Fruit fly (Drosophila melanogaster) whole organism, embryonic: ENCODE results near the gene schlank.
A peak's percentile ranks its signal among the peaks of the same experiment; 100 is the strongest.

ENCODE experiments used
- BEAF-32 ChIP-seq: fragments of 200-800 bp; sonication (Bioruptor generic); optimal IDR thresholded peaks from 3 replicates; lab custom pipeline; 2017; ENCODE audit warnings: missing biosample characterization, missing genetic modification characterization, mild to moderate bottlenecking, moderate library complexity, missing genetic modification reagents
- CG10267 ChIP-seq: fragments of 200-800 bp; sonication (Bioruptor generic); optimal IDR thresholded peaks from 2 replicates; lab custom pipeline; 2018; ENCODE audit warnings: missing biosample characterization, mild to moderate bottlenecking, missing genetic modification characterization, moderate library complexity
- CG11085 ChIP-seq: fragments of 200-800 bp; sonication (Bioruptor generic); IDR thresholded peaks from 2 replicates; pipeline ENCODE4 v1.3.6; 2022; ENCODE audit warnings: missing biosample characterization, missing genetic modification characterization
- CG12155 ChIP-seq: fragments of 200-800 bp; sonication (Bioruptor generic); optimal IDR thresholded peaks from 3 replicates; lab custom pipeline; 2016; ENCODE audit warnings: missing biosample characterization, missing genetic modification characterization
- CG12942 ChIP-seq: fragments of 200-800 bp; sonication (Bioruptor generic); optimal IDR thresholded peaks from 3 replicates; lab custom pipeline; 2016; ENCODE audit warnings: missing biosample characterization, missing genetic modification characterization
- CG13296 ChIP-seq: fragments of 200-800 bp; sonication (Bioruptor generic); optimal IDR thresholded peaks from 3 replicates; lab custom pipeline; 2018; ENCODE audit warnings: missing biosample characterization, mild to moderate bottlenecking, missing genetic modification characterization
- CG13424 ChIP-seq: fragments of 200-800 bp; sonication (Bioruptor generic); optimal IDR thresholded peaks from 2 replicates; lab custom pipeline; 2019; ENCODE audit warnings: missing biosample characterization, mild to moderate bottlenecking, missing genetic modification characterization, moderate library complexity
- CG14050 ChIP-seq: fragments of 200-800 bp; sonication (Bioruptor generic); IDR thresholded peaks from 3 replicates; pipeline ENCODE4 v1.3.6; 2022; ENCODE audit warnings: missing biosample characterization, missing genetic modification characterization
- CG15601 ChIP-seq: fragments of 200-800 bp; sonication (Bioruptor generic); optimal IDR thresholded peaks from 3 replicates; lab custom pipeline; 2019; ENCODE audit warnings: missing biosample characterization, mild to moderate bottlenecking, missing genetic modification characterization, moderate library complexity
- CG17328 ChIP-seq: fragments of 200-800 bp; sonication (Bioruptor generic); IDR thresholded peaks from 2 replicates; pipeline ENCODE4 v1.3.6; 2022; ENCODE audit warnings: missing biosample characterization, missing genetic modification characterization
- CG17359 ChIP-seq: fragments of 200-800 bp; sonication (Bioruptor generic); optimal IDR thresholded peaks from 3 replicates; lab custom pipeline; 2018; ENCODE audit warnings: missing biosample characterization, mild to moderate bottlenecking, missing genetic modification characterization, moderate library complexity
- CG18599 ChIP-seq: fragments of 200-800 bp; sonication (Bioruptor generic); optimal IDR thresholded peaks from 3 replicates; lab custom pipeline; 2017; ENCODE audit warnings: missing biosample characterization, missing genetic modification characterization, mild to moderate bottlenecking, moderate library complexity, missing genetic modification reagents
- CG2120 ChIP-seq: fragments of 200-800 bp; sonication (Bioruptor generic); optimal IDR thresholded peaks from 3 replicates; lab custom pipeline; 2016; ENCODE audit warnings: missing biosample characterization, missing genetic modification characterization
- CG2678 ChIP-seq: fragments of 200-800 bp; sonication (Bioruptor generic); optimal IDR thresholded peaks from 3 replicates; lab custom pipeline; 2019; ENCODE audit warnings: missing biosample characterization, mild to moderate bottlenecking, missing genetic modification characterization, moderate library complexity
- CG30403 ChIP-seq: fragments of 200-800 bp; sonication (Bioruptor generic); optimal IDR thresholded peaks from 3 replicates; lab custom pipeline; 2016; ENCODE audit warnings: missing biosample characterization, missing genetic modification characterization
- CG3065 ChIP-seq: fragments of 200-800 bp; sonication (Bioruptor generic); optimal IDR thresholded peaks from 2 replicates; lab custom pipeline; 2016; ENCODE audit warnings: missing biosample characterization, missing genetic modification characterization
- CG3995 ChIP-seq: fragments of 200-800 bp; sonication (Bioruptor generic); optimal IDR thresholded peaks from 3 replicates; lab custom pipeline; 2016; ENCODE audit warnings: missing biosample characterization, missing genetic modification characterization
- CG4360 ChIP-seq: fragments of 200-800 bp; sonication (Bioruptor generic); IDR thresholded peaks from 2 replicates; pipeline ENCODE4 v1.3.6; 2022; ENCODE audit warnings: missing biosample characterization, missing genetic modification characterization
- CG6689 ChIP-seq: fragments of 200-800 bp; sonication (Bioruptor generic); IDR thresholded peaks from 2 replicates; pipeline ENCODE4 v1.3.6; 2022; ENCODE audit warnings: missing biosample characterization, missing genetic modification characterization
- CG7556 ChIP-seq: fragments of 200-800 bp; sonication (Bioruptor generic); optimal IDR thresholded peaks from 2 replicates; lab custom pipeline; 2017; ENCODE audit warnings: missing biosample characterization, mild to moderate bottlenecking, missing genetic modification characterization
- CHES-1-like ChIP-seq: fragments of 200-800 bp; sonication (Bioruptor generic); optimal IDR thresholded peaks from 2 replicates; lab custom pipeline; 2016; ENCODE audit warnings: missing biosample characterization, missing genetic modification characterization
- Dbx ChIP-seq: fragments of 200-800 bp; sonication (Bioruptor generic); IDR thresholded peaks from 3 replicates; pipeline ENCODE4 v1.3.6; 2022; ENCODE audit warnings: missing biosample characterization, missing genetic modification characterization
- ERR ChIP-seq: fragments of 200-800 bp; sonication (Bioruptor generic); optimal IDR thresholded peaks from 2 replicates; lab custom pipeline; 2016; ENCODE audit warnings: missing biosample characterization, missing genetic modification characterization
- Elba2 ChIP-seq: fragments of 200-800 bp; sonication (Bioruptor generic); optimal IDR thresholded peaks from 3 replicates; lab custom pipeline; 2016; ENCODE audit warnings: missing biosample characterization, missing genetic modification characterization
- Fer1 ChIP-seq: fragments of 200-800 bp; sonication (Bioruptor generic); optimal IDR thresholded peaks from 2 replicates; lab custom pipeline; 2017; ENCODE audit warnings: missing biosample characterization, mild to moderate bottlenecking, missing genetic modification characterization
- Fer2 ChIP-seq: fragments of 200-800 bp; sonication (Bioruptor generic); optimal IDR thresholded peaks from 2 replicates; lab custom pipeline; 2018; ENCODE audit warnings: missing biosample characterization, mild to moderate bottlenecking, missing genetic modification characterization, moderate library complexity
- HHEX ChIP-seq: fragments of 200-800 bp; sonication (Bioruptor generic); optimal IDR thresholded peaks from 3 replicates; lab custom pipeline; 2017; ENCODE audit warnings: missing biosample characterization, mild to moderate bottlenecking, missing genetic modification characterization, missing genetic modification reagents
- Hey ChIP-seq: fragments of 200-800 bp; sonication (Bioruptor generic); optimal IDR thresholded peaks from 3 replicates; lab custom pipeline; 2018; ENCODE audit warnings: missing biosample characterization, mild to moderate bottlenecking, missing genetic modification characterization
- Hmx ChIP-seq: fragments of 200-800 bp; sonication (Bioruptor generic); optimal IDR thresholded peaks from 2 replicates; lab custom pipeline; 2016; ENCODE audit warnings: missing biosample characterization, missing genetic modification characterization
- Med ChIP-seq: fragments of 200-800 bp; sonication (Bioruptor generic); peaks from one replicate; lab custom pipeline; 2016; ENCODE audit warnings: missing biosample characterization, missing genetic modification characterization, mild to moderate bottlenecking, inconsistent platforms, moderate library complexity
- Mes4 ChIP-seq: fragments of 200-800 bp; sonication (Bioruptor generic); optimal IDR thresholded peaks from 2 replicates; lab custom pipeline; 2016; ENCODE audit warnings: missing biosample characterization, missing genetic modification characterization
- Side ChIP-seq: fragments of 200-800 bp; sonication (Bioruptor generic); optimal IDR thresholded peaks from 2 replicates; lab custom pipeline; 2016; ENCODE audit warnings: missing biosample characterization, missing genetic modification characterization
- Ssrp ChIP-seq: fragments of 200-800 bp; sonication (Bioruptor generic); optimal IDR thresholded peaks from 2 replicates; lab custom pipeline; 2018; ENCODE audit warnings: missing biosample characterization, mild to moderate bottlenecking, missing genetic modification characterization, moderate library complexity
- ato ChIP-seq: fragments of 200-800 bp; sonication (Bioruptor generic); IDR thresholded peaks from 2 replicates; pipeline ENCODE4 v1.3.6; 2022; ENCODE audit warnings: missing biosample characterization, missing genetic modification characterization; ENCODE audit not compliant: partially characterized antibody
- chif ChIP-seq, 2 experiments: fragments of 200-800 bp; sonication (Bioruptor generic); optimal IDR thresholded peaks; 3 replicates each; lab custom pipeline; 2016; ENCODE audit warnings: missing biosample characterization in 2 of 2, missing genetic modification characterization in 2 of 2
- corto ChIP-seq: fragments of 200-800 bp; sonication (Bioruptor generic); optimal IDR thresholded peaks from 2 replicates; lab custom pipeline; 2016; ENCODE audit warnings: missing biosample characterization, mild to moderate bottlenecking, missing genetic modification characterization, moderate library complexity
- dmrt99B ChIP-seq: fragments of 200-800 bp; sonication (Bioruptor generic); optimal IDR thresholded peaks from 2 replicates; lab custom pipeline; 2018; ENCODE audit warnings: missing biosample characterization, mild to moderate bottlenecking, missing genetic modification characterization, moderate library complexity
- fd3F ChIP-seq: fragments of 200-800 bp; sonication (Bioruptor generic); optimal IDR thresholded peaks from 2 replicates; lab custom pipeline; 2018; ENCODE audit warnings: missing biosample characterization, mild to moderate bottlenecking, missing genetic modification characterization, moderate library complexity
- hbn ChIP-seq: fragments of 200-800 bp; sonication (Bioruptor generic); IDR thresholded peaks from 2 replicates; pipeline ENCODE4 v1.3.6; 2022; ENCODE audit warnings: missing biosample characterization, missing genetic modification characterization; ENCODE audit not compliant: partially characterized antibody
- mld ChIP-seq: fragments of 200-800 bp; sonication (Bioruptor generic); IDR thresholded peaks from 3 replicates; pipeline ENCODE4 v1.3.6; 2022; ENCODE audit warnings: missing biosample characterization, missing genetic modification characterization; ENCODE audit not compliant: partially characterized antibody
- pb ChIP-seq: fragments of 200-800 bp; sonication (Bioruptor generic); optimal IDR thresholded peaks from 3 replicates; lab custom pipeline; 2016; ENCODE audit warnings: missing biosample characterization, missing genetic modification characterization
- pnt ChIP-seq: fragments of 200-800 bp; sonication (Bioruptor generic); optimal IDR thresholded peaks from 3 replicates; lab custom pipeline; 2016; ENCODE audit warnings: missing biosample characterization, missing genetic modification characterization
- pzg ChIP-seq: fragments of 200-800 bp; sonication (Bioruptor generic); optimal IDR thresholded peaks from 3 replicates; lab custom pipeline; 2018; ENCODE audit warnings: missing biosample characterization, mild to moderate bottlenecking, missing genetic modification characterization, moderate library complexity
- salm ChIP-seq: fragments of 200-800 bp; sonication (Bioruptor generic); optimal IDR thresholded peaks from 2 replicates; lab custom pipeline; 2018; ENCODE audit warnings: missing biosample characterization, mild to moderate bottlenecking, missing genetic modification characterization
- slbo ChIP-seq: fragments of 200-800 bp; sonication (Bioruptor generic); IDR thresholded peaks from 2 replicates; pipeline ENCODE4 v1.3.6; 2022; ENCODE audit warnings: missing biosample characterization, missing genetic modification characterization
- sug ChIP-seq: fragments of 200-800 bp; optimal IDR thresholded peaks from 2 replicates; lab custom pipeline; 2019; ENCODE audit warnings: missing biosample characterization, mild to moderate bottlenecking, missing genetic modification characterization, moderate library complexity
- tap ChIP-seq: fragments of 200-800 bp; optimal IDR thresholded peaks from 3 replicates; lab custom pipeline; 2019; ENCODE audit warnings: missing biosample characterization, mild to moderate bottlenecking, missing genetic modification characterization, moderate library complexity
- unpg ChIP-seq: fragments of 200-800 bp; sonication (Bioruptor generic); optimal IDR thresholded peaks from 3 replicates; lab custom pipeline; 2018; ENCODE audit warnings: missing biosample characterization, mild to moderate bottlenecking, missing genetic modification characterization, moderate library complexity
- vvl ChIP-seq: fragments of 200-800 bp; sonication (Bioruptor generic); IDR thresholded peaks from 2 replicates; pipeline ENCODE4 v1.3.6; 2022; ENCODE audit warnings: missing biosample characterization, missing genetic modification characterization
- z ChIP-seq: fragments of 200-800 bp; sonication (Bioruptor generic); IDR thresholded peaks from 3 replicates; pipeline ENCODE4 v1.3.6; 2022; ENCODE audit warnings: missing biosample characterization, missing genetic modification characterization

The schlank gene

dm6 chrX:6265456-6265877, 1.6 kb downstream of the schlank start (continued):
- TF ChIP-seq pzg (no peak), ERR (peak; percentile 87), sug (tag; lab: Kevin White, UChicago) (peak; percentile 86), CG3995 (GFP tag; lab: Kevin White, UChicago) (peak; percentile 54), Fer2 (tag; lab: Kevin White, UChicago) (peak; percentile 84), ato (GFP tag; lab: Robert Waterston, UW) (no peak), Hey (peak; percentile 66), z (GFP tag; lab: Robert Waterston, UW) (peak; percentile 69; the same call in 2 of the 3 replicates), CG14050 (GFP tag; lab: Robert Waterston, UW) (peak; percentile 94), CG11085 (GFP tag; lab: Robert Waterston, UW) (peak; percentile 81), CG15601 (peak; percentile 93), Elba2 (GFP tag; lab: Kevin White, UChicago) (peak; percentile 31), salm (tag; lab: Kevin White, UChicago) (peak; percentile 97), tap (tag; lab: Kevin White, UChicago) (peak; percentile 93), fd3F (GFP tag; lab: Kevin White, UChicago) (peak; percentile 93), CG30403 (GFP tag; lab: Kevin White, UChicago) (peak; percentile 98), CG2678 (tag; lab: Kevin White, UChicago) (peak; percentile 97), CG4360 (GFP tag; lab: Robert Waterston, UW) (peak; percentile 68), hbn (GFP tag; lab: Robert Waterston, UW) (no peak), dmrt99B (tag; lab: Kevin White, UChicago) (peak; percentile 99), CHES-1-like (GFP tag; lab: Kevin White, UChicago) (peak; percentile 91), pb (peak; percentile 91), vvl (GFP tag; lab: Robert Waterston, UW) (peak; percentile 95), CG7556 (peak; percentile 97), mld (GFP tag; lab: Robert Waterston, UW) (no peak), CG12155 (GFP tag; lab: Kevin White, UChicago) (peak; percentile 90), Mes4 (GFP tag; lab: Kevin White, UChicago) (peak; percentile 96), Ssrp (tag; lab: Kevin White, UChicago) (peak; percentile 97), chif (GFP tag; optimal IDR thresholded peaks at IDR 0.05; lab: Kevin White, UChicago) (peak; percentile 96), CG13424 (peak; percentile 97), corto (GFP tag; lab: Kevin White, UChicago) (peak; percentile 33), CG17328 (peak; percentile 94), CG18599 (GFP tag; lab: Kevin White, UChicago) (peak; percentile 94), unpg (GFP tag; lab: Kevin White, UChicago) (peak; percentile 96), Dbx (GFP tag; lab: Robert Waterston, UW) (peak; percentile 87), CG2120 (GFP tag; lab: Kevin White, UChicago) (peak; percentile 94), pnt (peak; percentile 97), CG3065 (GFP tag; lab: Kevin White, UChicago) (peak; percentile 91), CG10267 (peak; percentile 90), CG17359 (tag; lab: Kevin White, UChicago) (peak; percentile 96), BEAF-32 (peak; percentile 7), Fer1 (GFP tag; lab: Kevin White, UChicago) (peak; percentile 94), Hmx (peak; percentile 69), CG13296 (GFP tag; lab: Kevin White, UChicago) (peak; percentile 95), CG12942 (GFP tag; lab: Kevin White, UChicago) (peak; percentile 95), Side (GFP tag; lab: Kevin White, UChicago) (peak; percentile 93), slbo (GFP tag; lab: Robert Waterston, UW) (peak; percentile 93), Med (peak; percentile 99), HHEX (peak; percentile 95), CG6689 (GFP tag; lab: Robert Waterston, UW) (peak; percentile 97)
